Worm (Caenorhabditis elegans): ENCODE measurements around the gene cut-1.

ce11 chrII:11305627-11306449 is 36.9 kb downstream of the cut-1 start, which contains the start of gene rsf-1:
- TF ChIP-seq flt-1 (GFP tag; IDR thresholded peaks at IDR 0.05): no peak
- no peak for TF ChIP-seq ref-1 (GFP tag; conservative IDR thresholded peaks at IDR 0.05)
- no peak for TF ChIP-seq ztf-23 (GFP tag; IDR thresholded peaks at IDR 0.05)
- no peak for TF ChIP-seq med-1 (GFP tag; optimal IDR thresholded peaks at IDR 0.05; ENCODE audit: insufficient read depth)
- TF ChIP-seq tab-1 (GFP tag; IDR thresholded peaks at IDR 0.05): no peak
- TF ChIP-seq ztf-29 (GFP tag; IDR thresholded peaks at IDR 0.05): no peak

Measured in whole organism, midembryonic.